Worm (Caenorhabditis elegans) whole organism, young adult: ENCODE data around the gene rps-12.

Experiments
- B0336.3 ChIP-seq: fragments of 200-800 bp; sonication (Bioruptor generic); IDR thresholded peaks from 2 replicates; pipeline ENCODE4 v1.3.6; 2022; ENCODE audit warnings: missing genetic modification characterization, missing compliant biosample characterization
- D2030.7 ChIP-seq: fragments of 200-800 bp; sonication (Bioruptor generic); IDR thresholded peaks from 2 replicates; pipeline ENCODE4 v1.3.6; 2022; ENCODE audit warnings: missing genetic modification reagents, missing genetic modification characterization, missing compliant biosample characterization
- F22D6.2 ChIP-seq: sonication (generic microtip); optimal IDR thresholded peaks from 2 replicates; lab custom pipeline; 2016; ENCODE audit warnings: mild to moderate bottlenecking, missing genetic modification characterization, missing compliant biosample characterization
- F23B12.7 ChIP-seq: sonication (generic microtip); optimal IDR thresholded peaks from 2 replicates; lab custom pipeline; 2017; ENCODE audit warnings: missing genetic modification characterization, mild to moderate bottlenecking, missing compliant biosample characterization, antibody characterized with exemption, moderate library complexity; ENCODE audit not compliant: insufficient read depth
- F49E8.2 ChIP-seq: sonication (generic microtip); optimal IDR thresholded peaks from 3 replicates; lab custom pipeline; 2017; ENCODE audit warnings: missing genetic modification characterization, mild to moderate bottlenecking, missing compliant biosample characterization, antibody characterized with exemption, moderate library complexity; ENCODE audit not compliant: insufficient read depth
- K12H6.12 ChIP-seq: fragments of 200-800 bp; sonication (Bioruptor generic); optimal IDR thresholded peaks from 2 replicates; lab custom pipeline; 2018; ENCODE audit warnings: mild to moderate bottlenecking, missing genetic modification characterization, missing compliant biosample characterization
- T07F8.4 ChIP-seq: sonication (generic microtip); optimal IDR thresholded peaks from 2 replicates; lab custom pipeline; 2016; ENCODE audit warnings: mild to moderate bottlenecking, missing genetic modification characterization, moderate library complexity, missing compliant biosample characterization
- Y53F4B.3 ChIP-seq: fragments of 200-800 bp; sonication (Bioruptor generic); IDR thresholded peaks from 2 replicates; pipeline ENCODE4 v1.3.6; 2022; ENCODE audit warnings: missing genetic modification reagents, missing genetic modification characterization, missing compliant biosample characterization
- Y95B8A.8 ChIP-seq: fragments of 200-800 bp; sonication (Bioruptor generic); IDR thresholded peaks from 2 replicates; pipeline ENCODE4 v1.3.6; 2022; ENCODE audit warnings: missing genetic modification reagents, missing genetic modification characterization, missing compliant biosample characterization
- akir-1 ChIP-seq: fragments of 200-800 bp; sonication (Bioruptor generic); optimal IDR thresholded peaks from 2 replicates; lab custom pipeline; 2018; ENCODE audit warnings: mild to moderate bottlenecking, missing genetic modification characterization, moderate library complexity, missing compliant biosample characterization
- ama-1 ChIP-seq, 3 experiments: fragments of 150-350 bp in 1 of 3; sonication (generic microtip) in 2 of 3; optimal IDR thresholded peaks; 2 replicates each; lab custom pipeline; 2014 to 2018; ENCODE audit warnings: missing biosample characterization in 2 of 3, missing genetic modification characterization in 2 of 3, missing genetic modification reagents in 2 of 3
- aptf-2 ChIP-seq: fragments of 200-800 bp; sonication (Bioruptor generic); conservative IDR thresholded peaks from 2 replicates; pipeline ENCODE4 v1.3.6; 2022; ENCODE audit warnings: missing genetic modification reagents, missing genetic modification characterization, missing compliant biosample characterization
- attf-5 ChIP-seq: fragments of 200-800 bp; sonication (Bioruptor generic); optimal IDR thresholded peaks from 2 replicates; lab custom pipeline; 2018; ENCODE audit warnings: mild to moderate bottlenecking, missing genetic modification characterization, missing compliant biosample characterization
- attf-6 ChIP-seq: fragments of 200-800 bp; sonication (Bioruptor generic); IDR thresholded peaks from 2 replicates; pipeline ENCODE4 v1.3.6; 2022; ENCODE audit warnings: missing genetic modification reagents, missing genetic modification characterization, missing compliant biosample characterization
- ccch-3 ChIP-seq: fragments of 200-800 bp; sonication (Bioruptor generic); optimal IDR thresholded peaks from 2 replicates; lab custom pipeline; 2018; ENCODE audit warnings: mild to moderate bottlenecking, missing genetic modification characterization, missing compliant biosample characterization
- cebp-2 ChIP-seq: fragments of 200-800 bp; sonication (Bioruptor generic); IDR thresholded peaks from 2 replicates; pipeline ENCODE4 v1.3.6; 2022; ENCODE audit warnings: missing genetic modification characterization, missing compliant biosample characterization
- ceh-100 ChIP-seq: fragments of 200-800 bp; sonication (Bioruptor generic); IDR thresholded peaks from 2 replicates; pipeline ENCODE4 v1.3.6; 2022; ENCODE audit warnings: missing genetic modification reagents, missing genetic modification characterization, missing compliant biosample characterization
- ceh-58 ChIP-seq: fragments of 200-800 bp; sonication (Bioruptor generic); IDR thresholded peaks from 2 replicates; pipeline ENCODE4 v1.3.6; 2022; ENCODE audit warnings: missing genetic modification characterization, missing compliant biosample characterization
- chd-7 ChIP-seq: sonication (generic microtip); optimal IDR thresholded peaks from 2 replicates; lab custom pipeline; 2016; ENCODE audit warnings: mild to moderate bottlenecking, missing genetic modification characterization, moderate library complexity, missing compliant biosample characterization
- dox-1 ChIP-seq: fragments of 200-800 bp; sonication (Bioruptor generic); IDR thresholded peaks from 2 replicates; pipeline ENCODE4 v1.3.6; 2022; ENCODE audit warnings: missing genetic modification reagents, missing genetic modification characterization, missing compliant biosample characterization
- dpl-1 ChIP-seq: fragments of 150-350 bp; optimal IDR thresholded peaks from 2 replicates; lab custom pipeline; 2014; ENCODE audit warnings: missing biosample characterization, missing genetic modification reagents, missing genetic modification characterization
- egrh-3 ChIP-seq: fragments of 200-800 bp; sonication (Bioruptor generic); IDR thresholded peaks from 2 replicates; pipeline ENCODE4 v1.3.6; 2022; ENCODE audit warnings: missing genetic modification reagents, missing genetic modification characterization, missing compliant biosample characterization
- hlh-26 ChIP-seq: fragments of 200-800 bp; sonication (Bioruptor generic); conservative IDR thresholded peaks from 2 replicates; pipeline ENCODE4 v1.3.6; 2022; ENCODE audit warnings: missing genetic modification reagents, missing genetic modification characterization, missing compliant biosample characterization
- let-607 ChIP-seq, 2 experiments: fragments of 200-800 bp in 1 of 2; sonication (Bioruptor generic) in 1 of 2; sonication (generic microtip) in 1 of 2; optimal IDR thresholded peaks; 2 replicates each; lab custom pipeline; 2016 to 2018; ENCODE audit warnings: mild to moderate bottlenecking in 2 of 2, missing compliant biosample characterization in 2 of 2, missing genetic modification characterization in 2 of 2, moderate library complexity in 2 of 2, missing genotype in 1 of 2
- lin-26 ChIP-seq: fragments of 200-800 bp; sonication (Bioruptor generic); IDR thresholded peaks from 2 replicates; pipeline ENCODE4 v1.3.6; 2022; ENCODE audit warnings: missing genetic modification reagents, missing genetic modification characterization, missing compliant biosample characterization
- lin-35 ChIP-seq, 3 experiments: fragments of 150-350 bp in 2 of 3; sonication (generic microtip) in 1 of 3; optimal IDR thresholded peaks; 2 replicates each; lab custom pipeline; 2014 to 2018; ENCODE audit warnings: missing biosample characterization in 3 of 3, missing genetic modification characterization in 3 of 3, missing genetic modification reagents in 3 of 3
- lin-40 ChIP-seq: sonication (generic microtip); optimal IDR thresholded peaks from 2 replicates; lab custom pipeline; 2016; ENCODE audit warnings: missing genetic modification characterization, mild to moderate bottlenecking, missing compliant biosample characterization, missing genotype, missing genetic modification reagents
- lsy-27 ChIP-seq: sonication (generic microtip); optimal IDR thresholded peaks from 2 replicates; lab custom pipeline; 2017; ENCODE audit warnings: missing genetic modification characterization, mild to moderate bottlenecking, missing compliant biosample characterization, antibody characterized with exemption, missing genotype, borderline replicate concordance; ENCODE audit not compliant: insufficient read depth
- madf-6 ChIP-seq: fragments of 200-800 bp; sonication (Bioruptor generic); IDR thresholded peaks from 2 replicates; pipeline ENCODE4 v1.3.6; 2022; ENCODE audit warnings: missing genetic modification reagents, missing genetic modification characterization, missing compliant biosample characterization
- madf-8 ChIP-seq: fragments of 200-800 bp; sonication (Bioruptor generic); conservative IDR thresholded peaks from 2 replicates; pipeline ENCODE4 v1.3.6; 2022; ENCODE audit warnings: missing genetic modification reagents, missing genetic modification characterization, missing compliant biosample characterization
- mes-4 ChIP-seq: sonication (generic microtip); optimal IDR thresholded peaks from 2 replicates; lab custom pipeline; 2016; ENCODE audit warnings: missing genotype, missing genetic modification characterization, missing compliant biosample characterization
- mxl-1 ChIP-seq: sonication (generic microtip); optimal IDR thresholded peaks from 2 replicates; lab custom pipeline; 2016; ENCODE audit warnings: missing genetic modification characterization, missing compliant biosample characterization
- nhr-80 ChIP-seq: sonication (generic microtip); optimal IDR thresholded peaks from 2 replicates; lab custom pipeline; 2016; ENCODE audit warnings: missing genetic modification characterization, missing compliant biosample characterization
- snpc-1.3 ChIP-seq: sonication (generic microtip); optimal IDR thresholded peaks from 2 replicates; lab custom pipeline; 2017; ENCODE audit warnings: missing genetic modification characterization, mild to moderate bottlenecking, missing compliant biosample characterization, antibody characterized with exemption, moderate library complexity, missing genotype, missing genetic modification reagents; ENCODE audit not compliant: insufficient read depth
- snpc-4 ChIP-seq, 5 experiments: fragments of 150-350 bp in 1 of 5; sonication (generic microtip) in 4 of 5; optimal IDR thresholded peaks; 2 replicates each; lab custom pipeline; 2014 to 2018; ENCODE audit warnings: missing genetic modification characterization in 5 of 5, missing biosample characterization in 3 of 5, antibody characterized with exemption in 2 of 5, mild to moderate bottlenecking in 2 of 5, missing compliant biosample characterization in 2 of 5, missing genotype in 2 of 5, moderate library complexity in 2 of 5, missing genetic modification reagents in 1 of 5
- tbp1 ChIP-seq: fragments of 200-800 bp; sonication (Bioruptor generic); optimal IDR thresholded peaks from 2 replicates; lab custom pipeline; 2018; ENCODE audit warnings: mild to moderate bottlenecking, missing genetic modification characterization, missing compliant biosample characterization
- tbx-9 ChIP-seq: sonication (generic microtip); optimal IDR thresholded peaks from 2 replicates; lab custom pipeline; 2016; ENCODE audit warnings: borderline replicate concordance, missing genetic modification characterization, inconsistent platforms, missing compliant biosample characterization
- zfh-2 ChIP-seq: fragments of 200-800 bp; sonication (Bioruptor generic); conservative IDR thresholded peaks from 2 replicates; pipeline ENCODE4 v1.3.6; 2022; ENCODE audit warnings: missing genetic modification reagents, missing genetic modification characterization, missing compliant biosample characterization
- ztf-26 ChIP-seq: sonication (generic microtip); optimal IDR thresholded peaks from 2 replicates; lab custom pipeline; 2017; ENCODE audit warnings: missing genetic modification characterization, missing compliant biosample characterization

Gene rps-12

ce11 chrIII:5707546-5707945, 28.4 kb downstream of the rps-12 start:
- no peak for TF ChIP-seq ceh-58 (GFP tag; lab: Robert Waterston, UW)
- TF ChIP-seq snpc-1.3: no peak

- TF ChIP-seq F49E8.2 (tag; lab: Kevin White, UChicago) (no peak), Y95B8A.8 (GFP tag; lab: Robert Waterston, UW) (no peak), madf-8 (GFP tag; lab: Robert Waterston, UW) (no peak), F22D6.2 (tag; lab: Kevin White, UChicago) (no peak), akir-1 (GFP tag; lab: Kevin White, UChicago) (no peak), hlh-26 (GFP tag; lab: Robert Waterston, UW) (no peak)
These were observed 28.9 kb downstream of the rps-12 start for ce11 chrIII:5708024-5708423.

ce11 chrIII:5709224-5709623, 30.1 kb downstream of the rps-12 start, which contains the start of gene hpo-28:
TSS of gene hpo-28 (minus strand) at chrIII:5709324.
- TF ChIP-seq ama-1 (optimal IDR thresholded peaks at IDR 0.05; lab: Kevin White, UChicago): no peak
- no peak for TF ChIP-seq ama-1 (GFP tag; optimal IDR thresholded peaks at IDR 0.05; lab: Kevin White, UChicago)
- no peak for TF ChIP-seq aptf-2 (GFP tag; lab: Robert Waterston, UW)
- TF ChIP-seq ccch-3 (GFP tag; lab: Kevin White, UChicago): no peak
- no peak for TF ChIP-seq lin-35 (GFP tag; optimal IDR thresholded peaks at IDR 0.05; lab: Kevin White, UChicago)

- TF ChIP-seq dpl-1 (no peak), mxl-1 (tag; lab: Kevin White, UChicago) (no peak), lsy-27 (tag; lab: Kevin White, UChicago) (no peak), akir-1 (GFP tag; lab: Kevin White, UChicago) (no peak), attf-6 (GFP tag; lab: Robert Waterston, UW) (no peak), tbx-9 (tag; lab: Kevin White, UChicago) (no peak), zfh-2 (GFP tag; lab: Robert Waterston, UW) (no peak), ceh-100 (GFP tag; lab: Robert Waterston, UW) (no peak)
These were observed 30.9 kb downstream of the rps-12 start, which contains the start of gene B0336.12 for ce11 chrIII:5710045-5710444. TSS of gene B0336.12 (minus strand) at chrIII:5710145.

DNA sequence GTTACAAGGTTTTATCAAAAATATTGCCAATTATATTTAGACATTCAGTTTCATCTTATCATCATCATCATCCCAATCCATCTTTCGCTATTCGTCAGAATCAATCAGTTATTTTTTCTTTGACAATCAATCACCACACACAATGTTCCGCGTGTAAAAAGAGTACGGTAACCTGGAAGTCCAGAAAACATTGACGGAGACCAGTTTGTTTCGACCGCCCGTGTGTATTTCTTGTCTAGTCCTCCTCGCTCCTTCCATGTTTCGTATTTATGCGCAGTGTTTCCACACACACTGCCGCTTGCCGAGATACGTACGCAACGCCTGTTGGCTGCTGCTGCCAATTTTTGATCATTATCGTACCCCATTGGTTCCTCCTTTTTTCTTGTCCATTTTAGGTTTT, 31.6 kb downstream of the rps-12 start:
- TF ChIP-seq egrh-3 (GFP tag; lab: Robert Waterston, UW) (no peak), Y53F4B.3 (GFP tag; lab: Robert Waterston, UW) (no peak), attf-5 (peak; percentile 12), T07F8.4 (tag; lab: Kevin White, UChicago) (no peak), madf-6 (GFP tag; lab: Robert Waterston, UW) (peak; percentile 25; the same call in 1 of the 2 replicates), tbp1 (GFP tag; lab: Kevin White, UChicago) (peak; percentile 6), nhr-80 (tag; lab: Kevin White, UChicago) (peak; percentile 83), lin-26 (GFP tag; lab: Robert Waterston, UW) (no peak), K12H6.12 (tag; lab: Kevin White, UChicago) (no peak), lin-40 (tag; lab: Kevin White, UChicago) (peak; percentile 10), ama-1 (optimal IDR thresholded peaks at IDR 0.05; lab: Kevin White, UChicago) (no peak), ama-1 (GFP tag; optimal IDR thresholded peaks at IDR 0.05; lab: Kevin White, UChicago) (peak in 1 of 2 experiments; percentile 22), mes-4 (tag; lab: Kevin White, UChicago) (no peak), F49E8.2 (tag; lab: Kevin White, UChicago) (no peak), madf-8 (GFP tag; lab: Robert Waterston, UW) (no peak), D2030.7 (GFP tag; lab: Robert Waterston, UW) (no peak), cebp-2 (GFP tag; lab: Robert Waterston, UW) (no peak), ztf-26 (tag; lab: Kevin White, UChicago) (peak; percentile 29), dox-1 (GFP tag; lab: Robert Waterston, UW) (0 out of 2 replicates have a peak, but pooled peaks have one; percentile 20), B0336.3 (GFP tag; lab: Robert Waterston, UW) (peak; percentile 48; the same call in 1 of the 2 replicates), let-607 (tag; optimal IDR thresholded peaks at IDR 0.05; lab: Kevin White, UChicago) (peak in 1 of 2 experiments; percentile 40), chd-7 (tag; lab: Kevin White, UChicago) (no peak), F23B12.7 (no peak), snpc-4 (GFP tag; optimal IDR thresholded peaks at IDR 0.05; lab: Kevin White, UChicago) (no peak), snpc-4 (tag; optimal IDR thresholded peaks at IDR 0.05; lab: Kevin White, UChicago) (peak in 1 of 4 experiments; percentile 44)
